Worm (Caenorhabditis elegans) whole organism, late embryonic: ENCODE data around the gene D1086.1.

Source experiments
- C08G9.2 ChIP-seq: sonication (generic microtip); optimal IDR thresholded peaks from 2 replicates; lab custom pipeline; 2016; ENCODE audit warnings: mild to moderate bottlenecking, missing genetic modification characterization, moderate library complexity, missing compliant biosample characterization
- C38D4.7 ChIP-seq: fragments of 200-800 bp; sonication (Bioruptor generic); optimal IDR thresholded peaks from 2 replicates; lab custom pipeline; 2018; ENCODE audit warnings: mild to moderate bottlenecking, missing genetic modification characterization, moderate library complexity, missing compliant biosample characterization
- T23F11.4 ChIP-seq: fragments of 200-800 bp; sonication (Bioruptor generic); optimal IDR thresholded peaks from 2 replicates; lab custom pipeline; 2018; ENCODE audit warnings: mild to moderate bottlenecking, missing genetic modification characterization, missing compliant biosample characterization
- ceh-14 ChIP-seq: sonication (generic microtip); optimal IDR thresholded peaks from 2 replicates; lab custom pipeline; 2016; ENCODE audit warnings: missing genotype, missing genetic modification characterization, missing compliant biosample characterization
- ceh-19 ChIP-seq: fragments of 200-800 bp; sonication (Bioruptor generic); optimal IDR thresholded peaks from 2 replicates; lab custom pipeline; 2018; ENCODE audit warnings: mild to moderate bottlenecking, missing genetic modification characterization, missing compliant biosample characterization
- ceh-24 ChIP-seq: sonication (generic microtip); optimal IDR thresholded peaks from 2 replicates; lab custom pipeline; 2016; ENCODE audit warnings: mild to moderate bottlenecking, missing genetic modification characterization, missing compliant biosample characterization
- ceh-30 ChIP-seq: fragments of 150-350 bp; optimal IDR thresholded peaks from 2 replicates; lab custom pipeline; 2014; ENCODE audit warnings: missing biosample characterization, missing genetic modification characterization
- ceh-31 ChIP-seq: sonication (generic microtip); optimal IDR thresholded peaks from 2 replicates; lab custom pipeline; 2016; ENCODE audit warnings: missing genetic modification characterization, missing compliant biosample characterization
- ceh-34 ChIP-seq: sonication (generic microtip); optimal IDR thresholded peaks from 2 replicates; lab custom pipeline; 2016; ENCODE audit warnings: mild to moderate bottlenecking, missing genetic modification characterization, missing compliant biosample characterization
- ceh-48 ChIP-seq: sonication (generic microtip); optimal IDR thresholded peaks from 2 replicates; lab custom pipeline; 2016; ENCODE audit warnings: missing genetic modification characterization, inconsistent platforms, missing compliant biosample characterization
- dmd-4 ChIP-seq: sonication (generic microtip); optimal IDR thresholded peaks from 2 replicates; lab custom pipeline; 2016; ENCODE audit warnings: borderline replicate concordance, missing genetic modification characterization, missing compliant biosample characterization
- dve-1 ChIP-seq: sonication (generic microtip); optimal IDR thresholded peaks from 2 replicates; lab custom pipeline; 2017; ENCODE audit warnings: antibody characterized with exemption, mild to moderate bottlenecking, missing genetic modification characterization, missing compliant biosample characterization
- gmeb-2 ChIP-seq: sonication (generic microtip); optimal IDR thresholded peaks from 2 replicates; lab custom pipeline; 2016; ENCODE audit warnings: missing genetic modification characterization, inconsistent platforms, missing compliant biosample characterization
- hlh-13 ChIP-seq: fragments of 200-800 bp; sonication (Bioruptor generic); optimal IDR thresholded peaks from 2 replicates; lab custom pipeline; 2018; ENCODE audit warnings: mild to moderate bottlenecking, missing genetic modification characterization, missing compliant biosample characterization
- hlh-15 ChIP-seq: sonication (generic microtip); optimal IDR thresholded peaks from 2 replicates; lab custom pipeline; 2016; ENCODE audit warnings: missing genetic modification characterization, missing compliant biosample characterization
- hlh-30 ChIP-seq: sonication (generic microtip); optimal IDR thresholded peaks from 2 replicates; lab custom pipeline; 2017; ENCODE audit warnings: antibody characterized with exemption, missing genetic modification characterization, missing compliant biosample characterization; ENCODE audit not compliant: insufficient read depth
- hlh-6 ChIP-seq: sonication (generic microtip); optimal IDR thresholded peaks from 2 replicates; lab custom pipeline; 2016; ENCODE audit warnings: missing genotype, missing genetic modification characterization, missing compliant biosample characterization
- hlh-8 ChIP-seq: sonication (generic microtip); optimal IDR thresholded peaks from 2 replicates; lab custom pipeline; 2016; ENCODE audit warnings: missing genotype, missing genetic modification characterization, missing compliant biosample characterization
- lin-11 ChIP-seq: fragments of 200-800 bp; sonication (Bioruptor generic); optimal IDR thresholded peaks from 2 replicates; lab custom pipeline; 2018; ENCODE audit warnings: mild to moderate bottlenecking, missing genetic modification characterization, missing compliant biosample characterization
- madf-2 ChIP-seq: sonication (generic microtip); optimal IDR thresholded peaks from 2 replicates; lab custom pipeline; 2017; ENCODE audit warnings: missing genetic modification characterization, missing compliant biosample characterization
- mec-3 ChIP-seq: sonication (generic microtip); optimal IDR thresholded peaks from 2 replicates; lab custom pipeline; 2016; ENCODE audit warnings: borderline replicate concordance, missing genetic modification characterization, missing compliant biosample characterization
- nhr-11 ChIP-seq: fragments of 150-350 bp; optimal IDR thresholded peaks from 2 replicates; lab custom pipeline; 2014; ENCODE audit warnings: missing biosample characterization, missing genetic modification characterization
- nhr-232 ChIP-seq: sonication (generic microtip); optimal IDR thresholded peaks from 2 replicates; lab custom pipeline; 2016; ENCODE audit warnings: missing genetic modification characterization, missing compliant biosample characterization
- npax-4 ChIP-seq: sonication (generic microtip); optimal IDR thresholded peaks from 2 replicates; lab custom pipeline; 2016; ENCODE audit warnings: missing genetic modification characterization, missing compliant biosample characterization
- pag-3 ChIP-seq: sonication (generic microtip); optimal IDR thresholded peaks from 2 replicates; lab custom pipeline; 2016; ENCODE audit warnings: missing compliant biosample characterization, missing genetic modification characterization, borderline replicate concordance
- pat-9 ChIP-seq: fragments of 200-800 bp; sonication (Bioruptor generic); optimal IDR thresholded peaks from 2 replicates; lab custom pipeline; 2018; ENCODE audit warnings: mild to moderate bottlenecking, missing genetic modification characterization, moderate library complexity, missing compliant biosample characterization
- pha-2 ChIP-seq: sonication (generic microtip); optimal IDR thresholded peaks from 2 replicates; lab custom pipeline; 2017; ENCODE audit warnings: mild to moderate bottlenecking, missing genetic modification characterization, missing compliant biosample characterization
- pros-1 ChIP-seq: fragments of 150-350 bp; optimal IDR thresholded peaks from 2 replicates; lab custom pipeline; 2014; ENCODE audit warnings: missing biosample characterization, missing genetic modification reagents, missing genetic modification characterization
- sdc-2 ChIP-seq: sonication (generic microtip); optimal IDR thresholded peaks from 2 replicates; lab custom pipeline; 2016; ENCODE audit warnings: missing genotype, missing genetic modification characterization, missing compliant biosample characterization
- sox-4 ChIP-seq: sonication (generic microtip); optimal IDR thresholded peaks from 2 replicates; lab custom pipeline; 2017; ENCODE audit warnings: mild to moderate bottlenecking, missing genetic modification characterization, inconsistent platforms, missing compliant biosample characterization
- syd-9 ChIP-seq: sonication (generic microtip); optimal IDR thresholded peaks from 2 replicates; lab custom pipeline; 2016; ENCODE audit warnings: mild to moderate bottlenecking, missing genetic modification characterization, moderate library complexity, missing compliant biosample characterization
- tbx-2 ChIP-seq: sonication (generic microtip); optimal IDR thresholded peaks from 2 replicates; lab custom pipeline; 2016; ENCODE audit warnings: missing genetic modification characterization, missing compliant biosample characterization
- tbx-7 ChIP-seq: sonication (generic microtip); optimal IDR thresholded peaks from 2 replicates; lab custom pipeline; 2016; ENCODE audit warnings: missing genotype, missing genetic modification characterization, missing compliant biosample characterization
- unc-3 ChIP-seq, 2 experiments: fragments of 200-800 bp in 1 of 2; sonication (Bioruptor generic) in 1 of 2; sonication (generic microtip) in 1 of 2; conservative IDR thresholded peaks in 1 of 2; optimal IDR thresholded peaks in 1 of 2; 2 replicates each; pipeline versions ENCODE4 v1.3.6 to Lab custom; 2016 to 2022; ENCODE audit warnings: missing compliant biosample characterization in 2 of 2, missing genetic modification characterization in 2 of 2, missing genetic modification reagents in 1 of 2
- unc-42 ChIP-seq: sonication (generic microtip); optimal IDR thresholded peaks from 2 replicates; lab custom pipeline; 2016; ENCODE audit warnings: missing genotype, missing genetic modification characterization, missing compliant biosample characterization
- unc-86 ChIP-seq: sonication (generic microtip); optimal IDR thresholded peaks from 2 replicates; lab custom pipeline; 2016; ENCODE audit warnings: missing genetic modification characterization, missing compliant biosample characterization

The D1086.1 gene

DNA sequence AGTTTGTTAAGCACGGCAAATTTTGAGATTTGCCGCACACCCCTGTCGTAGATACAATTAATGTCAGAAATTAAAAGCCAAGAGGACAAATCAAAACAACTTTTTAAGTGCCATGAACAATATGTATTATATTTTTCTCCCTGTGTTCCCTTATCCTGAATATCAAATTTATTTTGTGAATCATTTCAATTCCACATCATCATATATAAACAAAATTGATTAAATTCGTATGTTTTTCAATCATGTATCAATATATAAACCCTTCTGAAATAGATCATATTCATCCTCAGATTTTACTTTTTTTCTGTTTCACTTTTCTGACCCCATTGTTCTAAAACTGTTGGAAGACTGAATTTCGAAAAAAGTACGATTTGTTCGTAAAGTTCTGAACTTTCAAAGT is 24.5 kb upstream of the D1086.1 start, which contains the start of gene D1086.11:
Gene D1086.11 (plus strand): TSS at position 301 of the 400 bp plus-strand sequence.
- TF ChIP-seq nhr-232 (tag; lab: Kevin White, UChicago) (no peak), C38D4.7 (no peak), pag-3 (tag; lab: Kevin White, UChicago) (no peak), ceh-24 (tag; lab: Kevin White, UChicago) (no peak), unc-3 (GFP tag; conservative IDR thresholded peaks at IDR 0.05; lab: Robert Waterston, UW) (no peak), unc-3 (tag; optimal IDR thresholded peaks at IDR 0.05; lab: Kevin White, UChicago) (no peak), ceh-48 (tag; lab: Kevin White, UChicago) (no peak), dmd-4 (tag; lab: Kevin White, UChicago) (no peak)

DNA sequence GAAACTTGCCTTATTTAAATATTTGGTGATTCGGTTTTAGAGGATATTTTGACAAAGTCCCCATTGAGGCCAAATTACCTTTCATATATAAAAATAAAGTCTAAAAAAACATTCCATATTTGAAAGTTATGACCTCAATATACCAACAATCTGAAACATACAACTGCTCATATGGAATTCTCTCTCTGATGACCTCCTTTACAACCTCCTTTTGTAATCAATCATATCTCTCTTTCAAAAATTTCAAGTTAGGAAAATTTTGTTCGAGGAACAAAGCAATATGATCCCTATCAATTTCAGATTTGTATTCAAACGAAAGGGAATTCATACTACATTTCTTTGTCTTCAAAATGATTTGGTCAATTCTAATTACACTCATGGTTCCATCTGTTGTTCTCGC is 19.2 kb upstream of the D1086.1 start, which contains the start of gene D1086.6:
Gene D1086.6 (plus strand): TSS at position 301 of the 400 bp plus-strand sequence.
- TF ChIP-seq mec-3 (tag; lab: Kevin White, UChicago): no peak
- TF ChIP-seq T23F11.4 (GFP tag; lab: Kevin White, UChicago): no peak
- TF ChIP-seq tbx-2 (tag; lab: Kevin White, UChicago): no peak
- TF ChIP-seq ceh-24 (tag; lab: Kevin White, UChicago): no peak
- TF ChIP-seq hlh-15 (tag; lab: Kevin White, UChicago): no peak
- no peak for TF ChIP-seq hlh-6 (tag; lab: Kevin White, UChicago)
- no peak for TF ChIP-seq ceh-30 (tag; lab: Kevin White, UChicago)
- TF ChIP-seq unc-42: no peak
- TF ChIP-seq sox-4 (tag; lab: Kevin White, UChicago): no peak
- TF ChIP-seq dve-1 (tag; lab: Kevin White, UChicago): no peak
- no peak for TF ChIP-seq sdc-2
- no peak for TF ChIP-seq nhr-232 (tag; lab: Kevin White, UChicago)
- no peak for TF ChIP-seq ceh-31 (tag; lab: Kevin White, UChicago)
- TF ChIP-seq ceh-14 (tag; lab: Kevin White, UChicago): no peak
- TF ChIP-seq C38D4.7: no peak
- TF ChIP-seq ceh-34 (tag; lab: Kevin White, UChicago): no peak
- no peak for TF ChIP-seq nhr-11 (tag; lab: Kevin White, UChicago)

DNA sequence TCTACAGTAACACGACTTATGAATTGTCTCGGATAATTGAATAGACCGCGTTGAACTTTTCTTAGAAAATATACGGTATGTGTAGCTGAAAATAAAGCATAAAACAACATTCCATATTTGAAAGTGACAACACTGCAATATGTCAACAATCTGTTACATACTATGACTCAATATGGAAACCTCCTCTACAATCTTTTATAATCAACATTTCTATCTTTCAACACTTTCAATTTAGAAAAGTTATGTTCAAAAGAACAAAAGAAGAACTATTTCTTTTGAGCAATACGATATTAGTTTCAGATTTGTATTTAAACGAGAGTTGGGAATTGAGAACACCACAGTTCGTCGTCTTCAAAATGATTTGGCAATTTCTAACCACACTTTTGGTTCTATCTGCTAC is 16.2 kb upstream of the D1086.1 start, which contains the start of gene D1086.10:
Gene D1086.10 (plus strand): TSS at position 301 of the 400 bp plus-strand sequence.
- no peak for TF ChIP-seq tbx-2 (tag; lab: Kevin White, UChicago)
- no peak for TF ChIP-seq lin-11 (tag; lab: Kevin White, UChicago)
- TF ChIP-seq unc-3 (GFP tag; conservative IDR thresholded peaks at IDR 0.05; lab: Robert Waterston, UW): no peak
- TF ChIP-seq unc-3 (tag; optimal IDR thresholded peaks at IDR 0.05; lab: Kevin White, UChicago): no peak

DNA sequence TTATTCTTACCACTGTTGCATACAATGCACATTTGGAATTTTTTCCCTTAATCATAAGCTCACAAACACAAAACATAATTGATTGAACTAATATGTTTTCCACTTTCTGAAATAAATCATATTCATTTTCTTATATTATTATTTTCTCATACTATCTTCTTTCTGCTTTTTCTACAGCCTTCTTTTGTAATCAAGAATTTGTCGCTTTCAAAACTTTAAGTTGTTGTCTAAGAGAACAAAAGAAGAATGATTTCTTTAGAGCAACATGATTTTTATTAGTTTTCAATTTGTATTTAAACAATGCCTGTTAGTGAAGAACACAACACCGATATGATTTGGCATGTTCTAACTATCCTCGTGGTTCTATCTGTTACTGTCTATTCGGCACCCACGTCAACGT is 14.7 kb upstream of the D1086.1 start, which contains the start of gene D1086.7:
Gene D1086.7 (plus strand): TSS at position 301 of the 400 bp plus-strand sequence.
- no peak for TF ChIP-seq mec-3 (tag; lab: Kevin White, UChicago)
- TF ChIP-seq pat-9 (tag; lab: Kevin White, UChicago): no peak
- TF ChIP-seq dve-1 (tag; lab: Kevin White, UChicago): no peak
- no peak for TF ChIP-seq madf-2 (tag; lab: Kevin White, UChicago)
- TF ChIP-seq C38D4.7: no peak

DNA sequence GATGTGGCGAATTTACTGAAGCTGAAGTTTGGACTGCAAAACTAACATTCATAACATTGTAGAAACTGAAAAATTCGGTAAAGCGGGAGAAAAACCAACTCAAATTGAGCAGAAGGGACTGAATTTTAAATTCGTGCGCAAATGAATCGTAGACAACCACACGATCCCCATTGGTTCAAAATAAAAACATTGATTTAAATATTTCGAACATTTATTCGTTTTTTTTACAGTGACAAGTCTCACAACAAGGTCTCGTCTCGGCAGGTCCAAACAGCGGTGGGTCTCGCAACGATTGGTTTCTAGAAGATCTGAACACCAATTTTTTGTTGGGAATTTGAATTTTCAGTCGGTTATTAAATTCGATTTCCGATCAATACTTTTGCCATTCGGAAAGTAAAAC is 13.1 kb upstream of the D1086.1 start, which contains the start of gene D1086.18:
Gene D1086.18 (plus strand): TSS at position 301 of the 400 bp plus-strand sequence.
- TF ChIP-seq pha-2 (no peak), unc-86 (tag; lab: Kevin White, UChicago) (no peak), hlh-13 (GFP tag; lab: Kevin White, UChicago) (no peak), syd-9 (no peak), T23F11.4 (GFP tag; lab: Kevin White, UChicago) (no peak), npax-4 (tag; lab: Kevin White, UChicago) (no peak), unc-3 (GFP tag; conservative IDR thresholded peaks at IDR 0.05; lab: Robert Waterston, UW) (no peak), unc-3 (tag; optimal IDR thresholded peaks at IDR 0.05; lab: Kevin White, UChicago) (no peak), pros-1 (tag; lab: Kevin White, UChicago) (no peak), hlh-6 (tag; lab: Kevin White, UChicago) (no peak), tbx-7 (no peak), ceh-14 (tag; lab: Kevin White, UChicago) (no peak), ceh-19 (GFP tag; lab: Kevin White, UChicago) (no peak), hlh-8 (no peak), ceh-31 (tag; lab: Kevin White, UChicago) (no peak), C08G9.2 (no peak), gmeb-2 (no peak), tbx-2 (tag; lab: Kevin White, UChicago) (no peak), hlh-30 (tag; lab: Kevin White, UChicago) (no peak)
